Worm (Caenorhabditis elegans) whole organism, mixed stage, embryonic: ENCODE results near the gene ZK418.13.

ENCODE experiments used
- M03D4.4 ChIP-seq: sonication (generic microtip); optimal IDR thresholded peaks from 2 replicates; lab custom pipeline; 2017; ENCODE audit warnings: mild to moderate bottlenecking, missing genetic modification characterization, missing compliant biosample characterization
- bed-3 ChIP-seq: fragments of 200-800 bp; sonication (Bioruptor generic); optimal IDR thresholded peaks from 3 replicates; lab custom pipeline; 2018; ENCODE audit warnings: mild to moderate bottlenecking, missing genetic modification characterization, moderate library complexity, missing compliant biosample characterization
- blmp-1 ChIP-seq: fragments of 150-350 bp; optimal IDR thresholded peaks from 2 replicates; lab custom pipeline; 2014; ENCODE audit warnings: missing biosample characterization, missing genetic modification characterization
- ceh-39 ChIP-seq: fragments of 150-350 bp; optimal IDR thresholded peaks from 2 replicates; lab custom pipeline; 2014; ENCODE audit warnings: missing biosample characterization, missing genetic modification characterization
- ceh-43 ChIP-seq: fragments of 200-800 bp; sonication (Bioruptor generic); optimal IDR thresholded peaks from 2 replicates; lab custom pipeline; 2018; ENCODE audit warnings: mild to moderate bottlenecking, missing genetic modification characterization, moderate library complexity, missing compliant biosample characterization
- ceh-83 ChIP-seq: fragments of 200-800 bp; sonication (Bioruptor generic); optimal IDR thresholded peaks from 2 replicates; lab custom pipeline; 2018; ENCODE audit warnings: mild to moderate bottlenecking, missing genetic modification characterization, missing compliant biosample characterization
- ces-1 ChIP-seq: fragments of 150-350 bp; optimal IDR thresholded peaks from 2 replicates; lab custom pipeline; 2014; ENCODE audit warnings: missing biosample characterization, missing genetic modification reagents, missing genetic modification characterization
- cnd-1 ChIP-seq: fragments of 200-800 bp; sonication (Bioruptor generic); optimal IDR thresholded peaks from 2 replicates; lab custom pipeline; 2018; ENCODE audit warnings: mild to moderate bottlenecking, missing genetic modification characterization, missing compliant biosample characterization
- drap-1 ChIP-seq: fragments of 200-800 bp; sonication (Bioruptor generic); optimal IDR thresholded peaks from 3 replicates; lab custom pipeline; 2018; ENCODE audit warnings: mild to moderate bottlenecking, missing genetic modification characterization, missing compliant biosample characterization
- elt-1 ChIP-seq: sonication (generic microtip); optimal IDR thresholded peaks from 2 replicates; lab custom pipeline; 2017; ENCODE audit warnings: missing genetic modification characterization, mild to moderate bottlenecking, missing compliant biosample characterization, antibody characterized with exemption, moderate library complexity, borderline replicate concordance; ENCODE audit not compliant: insufficient read depth
- elt-3 ChIP-seq: fragments of 150-350 bp; optimal IDR thresholded peaks from 2 replicates; lab custom pipeline; 2014; ENCODE audit warnings: missing biosample characterization, missing genetic modification characterization
- flh-1 ChIP-seq: fragments of 200-800 bp; sonication (Bioruptor generic); optimal IDR thresholded peaks from 2 replicates; lab custom pipeline; 2018; ENCODE audit warnings: mild to moderate bottlenecking, missing genetic modification characterization, moderate library complexity, missing compliant biosample characterization
- ham-2 ChIP-seq: fragments of 200-800 bp; sonication (Bioruptor generic); optimal IDR thresholded peaks from 2 replicates; lab custom pipeline; 2018; ENCODE audit warnings: mild to moderate bottlenecking, missing genetic modification characterization, missing compliant biosample characterization
- hlh-1 ChIP-seq: fragments of 150-350 bp; optimal IDR thresholded peaks from 2 replicates; lab custom pipeline; 2014; ENCODE audit warnings: missing biosample characterization, missing genetic modification reagents, missing genetic modification characterization
- lin-13 ChIP-seq: fragments of 150-350 bp; optimal IDR thresholded peaks from 2 replicates; lab custom pipeline; 2014; ENCODE audit warnings: missing biosample characterization, missing genetic modification characterization
- lin-32 ChIP-seq: fragments of 200-800 bp; sonication (Bioruptor generic); optimal IDR thresholded peaks from 2 replicates; lab custom pipeline; 2018; ENCODE audit warnings: mild to moderate bottlenecking, missing genetic modification characterization, missing compliant biosample characterization
- lsy-2 ChIP-seq: fragments of 150-350 bp; optimal IDR thresholded peaks from 2 replicates; lab custom pipeline; 2014; ENCODE audit warnings: missing biosample characterization, missing genetic modification characterization
- mab-5 ChIP-seq: fragments of 150-350 bp; optimal IDR thresholded peaks from 2 replicates; lab custom pipeline; 2014; ENCODE audit warnings: missing biosample characterization, missing genetic modification characterization
- mep-1 ChIP-seq: fragments of 150-350 bp; optimal IDR thresholded peaks from 2 replicates; lab custom pipeline; 2017; ENCODE audit warnings: missing biosample characterization, missing genetic modification reagents, missing genetic modification characterization, inconsistent platforms
- mls-2 ChIP-seq: sonication (generic microtip); optimal IDR thresholded peaks from 2 replicates; lab custom pipeline; 2016; ENCODE audit warnings: mild to moderate bottlenecking, missing genetic modification characterization, moderate library complexity, missing compliant biosample characterization
- nhr-12 ChIP-seq: fragments of 150-350 bp; optimal IDR thresholded peaks from 2 replicates; lab custom pipeline; 2014; ENCODE audit warnings: missing biosample characterization, missing genetic modification characterization
- nhr-2 ChIP-seq: fragments of 150-350 bp; optimal IDR thresholded peaks from 2 replicates; lab custom pipeline; 2014; ENCODE audit warnings: missing biosample characterization, missing genetic modification characterization
- nhr-237 ChIP-seq: fragments of 150-350 bp; optimal IDR thresholded peaks from 2 replicates; lab custom pipeline; 2014; ENCODE audit warnings: missing biosample characterization, missing genetic modification characterization
- nhr-28 ChIP-seq: fragments of 150-350 bp; optimal IDR thresholded peaks from 2 replicates; lab custom pipeline; 2014; ENCODE audit warnings: missing biosample characterization, missing genetic modification characterization
- pha-4 ChIP-seq: fragments of 150-350 bp; optimal IDR thresholded peaks from 2 replicates; lab custom pipeline; 2018; ENCODE audit warnings: missing biosample characterization, missing genetic modification reagents, missing genetic modification characterization
- sem-2 ChIP-seq: fragments of 200-800 bp; sonication (Bioruptor generic); optimal IDR thresholded peaks from 2 replicates; lab custom pipeline; 2018; ENCODE audit warnings: mild to moderate bottlenecking, missing genetic modification characterization, missing compliant biosample characterization
- snpc-4 ChIP-seq: fragments of 150-350 bp; optimal IDR thresholded peaks from 2 replicates; lab custom pipeline; 2014; ENCODE audit warnings: missing biosample characterization, missing genetic modification characterization
- sptf-1 ChIP-seq: sonication (generic microtip); optimal IDR thresholded peaks from 2 replicates; lab custom pipeline; 2017; ENCODE audit warnings: mild to moderate bottlenecking, missing genetic modification characterization, moderate library complexity, missing compliant biosample characterization
- tbx-8 ChIP-seq: fragments of 200-800 bp; sonication (Bioruptor generic); optimal IDR thresholded peaks from 2 replicates; lab custom pipeline; 2018; ENCODE audit warnings: mild to moderate bottlenecking, missing genetic modification characterization, moderate library complexity, missing compliant biosample characterization
- unc-120 ChIP-seq: sonication (generic microtip); optimal IDR thresholded peaks from 2 replicates; lab custom pipeline; 2017; ENCODE audit warnings: missing genetic modification characterization, missing compliant biosample characterization; ENCODE audit not compliant: poor library complexity, severe bottlenecking
- unc-62 ChIP-seq: fragments of 150-350 bp; optimal IDR thresholded peaks from 2 replicates; lab custom pipeline; 2014; ENCODE audit warnings: missing biosample characterization, missing genetic modification reagents, missing genetic modification characterization
- zip-8 ChIP-seq: fragments of 150-350 bp; optimal IDR thresholded peaks from 2 replicates; lab custom pipeline; 2014; ENCODE audit warnings: missing biosample characterization, missing genetic modification characterization
- ztf-11 ChIP-seq: fragments of 150-350 bp; optimal IDR thresholded peaks from 2 replicates; lab custom pipeline; 2014; ENCODE audit warnings: missing biosample characterization, missing genetic modification characterization

The ZK418.13 gene

DNA sequence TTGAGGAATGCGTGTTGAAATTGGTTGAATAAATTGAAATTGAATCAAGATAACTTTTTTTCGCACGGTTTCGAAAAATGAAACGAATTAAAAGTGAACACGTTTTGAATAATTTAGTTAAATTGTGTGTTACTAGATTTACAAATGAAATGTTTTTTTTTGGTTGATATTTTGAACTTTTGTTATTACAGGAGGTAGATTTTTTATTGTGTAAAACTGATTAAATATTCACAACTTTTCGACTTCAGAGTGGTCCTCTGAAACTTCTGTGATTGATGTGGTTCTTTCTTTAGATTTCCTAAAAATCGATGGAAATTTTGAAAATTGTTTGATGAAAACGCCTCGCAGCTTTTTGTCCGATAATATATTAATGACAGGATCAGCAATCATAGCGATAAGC lies at the start of gene ZK418.13:
TSS of gene ZK418.13 (minus strand) at position 101 of the 400 bp plus-strand sequence.
- TF ChIP-seq pha-4 (tag; lab: Kevin White, UChicago) (no peak), bed-3 (no peak), elt-3 (tag; lab: Kevin White, UChicago) (no peak), cnd-1 (tag; lab: Kevin White, UChicago) (no peak), ces-1 (no peak), unc-120 (tag; lab: Kevin White, UChicago) (no peak), nhr-237 (tag; lab: Kevin White, UChicago) (no peak), lsy-2 (tag; lab: Kevin White, UChicago) (no peak), zip-8 (no peak), ztf-11 (tag; lab: Kevin White, UChicago) (no peak), hlh-1 (tag; lab: Kevin White, UChicago) (no peak), nhr-2 (no peak), flh-1 (GFP tag; lab: Kevin White, UChicago) (no peak)

DNA sequence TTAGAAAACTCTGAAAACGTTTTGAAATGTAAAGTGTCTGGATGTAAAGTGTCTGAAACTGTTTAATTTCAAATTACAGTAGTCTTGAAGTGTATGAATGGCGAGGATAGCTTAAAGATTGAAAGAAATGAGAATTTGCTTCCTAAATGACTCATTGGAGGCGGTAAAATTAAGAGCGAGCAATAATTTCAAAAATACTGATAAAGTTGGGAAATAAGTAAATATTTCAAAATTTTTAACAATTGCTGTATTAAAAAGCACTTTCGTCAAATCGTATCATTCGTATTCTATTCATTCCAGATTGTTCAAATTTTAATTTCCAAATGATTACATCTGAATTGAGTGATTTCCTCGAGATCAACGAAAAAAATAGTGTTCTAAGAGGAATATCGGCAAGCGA lies 48.1 kb upstream of the ZK418.13 start, which contains the start of gene B0280.2:
TSS of gene B0280.2 (plus strand) at position 301 of the 400 bp plus-strand sequence.
- TF ChIP-seq ham-2 (GFP tag; lab: Kevin White, UChicago) = no peak

DNA sequence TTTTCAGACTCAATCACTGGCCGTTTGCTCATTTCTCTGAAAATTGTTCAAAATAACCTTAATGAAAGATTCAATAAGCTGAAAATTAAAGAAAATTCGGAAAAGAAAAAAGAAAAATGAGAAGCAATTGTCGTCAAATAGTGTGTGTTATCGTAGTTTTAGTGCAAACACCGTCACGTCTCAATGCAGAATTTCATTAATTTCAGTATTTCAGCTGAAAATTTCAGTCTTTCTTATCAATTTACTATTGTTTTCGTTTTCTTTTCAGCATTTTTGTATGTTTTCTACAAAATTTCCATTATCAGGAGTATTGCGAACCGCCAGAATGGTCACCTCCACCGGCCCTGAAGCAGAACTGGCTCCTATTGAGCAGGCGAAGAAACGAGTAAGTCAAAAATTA lies 46.6 kb upstream of the ZK418.13 start, which contains the start of the genes B0280.9 and rpia-1:
TSS of gene B0280.9 (minus strand) at position 36 of the 400 bp plus-strand sequence.
TSS of gene rpia-1 (plus strand) at position 269 of the 400 bp plus-strand sequence.
- TF ChIP-seq flh-1 (GFP tag; lab: Kevin White, UChicago) (no peak), ceh-39 (tag; lab: Kevin White, UChicago) (no peak), ztf-11 (tag; lab: Kevin White, UChicago) (no peak), lsy-2 (tag; lab: Kevin White, UChicago) (peak; percentile 92), ces-1 (peak; percentile 47), ceh-43 (GFP tag; lab: Kevin White, UChicago) (no peak)

DNA sequence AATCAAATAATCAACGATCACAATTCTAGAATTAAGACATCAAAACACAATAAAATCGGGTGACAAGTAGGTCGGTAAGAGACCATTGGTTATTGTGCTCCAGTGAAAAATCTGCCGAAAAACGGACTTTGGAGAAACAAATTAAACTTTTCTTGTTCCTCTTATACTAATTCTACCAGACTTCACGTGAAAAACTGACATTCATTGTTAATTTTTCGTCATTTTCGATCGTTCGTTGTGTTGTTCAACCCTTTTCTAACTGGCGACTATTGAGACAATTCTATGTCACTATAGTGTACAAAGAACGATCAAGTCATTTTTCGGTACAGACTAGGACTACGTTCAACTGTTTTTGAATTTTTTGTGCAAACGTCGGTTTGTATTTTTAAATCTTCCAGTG lies 44.2 kb upstream of the ZK418.13 start:
- no peak for TF ChIP-seq sptf-1
- no peak for TF ChIP-seq flh-1 (GFP tag; lab: Kevin White, UChicago)
- TF ChIP-seq ham-2 (GFP tag; lab: Kevin White, UChicago) = no peak
- no peak for TF ChIP-seq unc-120 (tag; lab: Kevin White, UChicago)
- TF ChIP-seq nhr-12 (tag; lab: Kevin White, UChicago) = no peak
- TF ChIP-seq nhr-237 (tag; lab: Kevin White, UChicago) = no peak
- no peak for TF ChIP-seq lin-32 (GFP tag; lab: Kevin White, UChicago)
- no peak for TF ChIP-seq zip-8
- no peak for TF ChIP-seq ceh-83 (GFP tag; lab: Kevin White, UChicago)
- TF ChIP-seq blmp-1 (tag; lab: Kevin White, UChicago) = no peak

DNA sequence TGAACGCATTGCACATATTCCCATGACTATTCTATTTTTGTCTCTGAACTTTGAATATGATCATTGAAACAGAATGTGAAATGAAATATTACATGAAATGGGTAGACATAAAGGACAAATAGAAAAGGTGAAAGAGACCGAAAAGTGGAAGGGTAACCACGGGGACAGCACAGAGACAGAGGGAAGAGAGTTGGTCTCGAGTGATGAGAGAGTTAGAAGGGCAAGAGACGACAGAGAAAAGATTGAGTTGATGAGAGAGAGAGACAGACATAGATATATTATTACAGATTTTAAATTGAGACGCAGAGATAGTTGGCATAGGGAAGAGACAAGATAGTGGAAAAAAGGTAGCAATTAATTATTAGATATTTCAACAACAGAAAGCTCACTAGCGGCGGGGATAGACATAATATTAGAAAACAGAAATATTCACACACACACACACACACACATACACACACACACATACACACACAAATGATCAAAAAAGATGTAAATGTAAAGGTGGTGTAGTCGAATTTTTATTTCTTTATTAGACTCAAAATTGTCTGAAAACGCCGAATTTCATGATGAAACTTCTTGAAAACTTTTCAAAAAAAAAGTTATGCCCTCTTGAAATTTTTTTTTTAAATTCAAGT lies 40.4 kb upstream of the ZK418.13 start:
- peak; percentile 45 for TF ChIP-seq pha-4 (tag; lab: Kevin White, UChicago)
- peak; percentile 25 for TF ChIP-seq nhr-237 (tag; lab: Kevin White, UChicago)
- no peak for TF ChIP-seq bed-3
- no peak for TF ChIP-seq ceh-43 (GFP tag; lab: Kevin White, UChicago)
- TF ChIP-seq ces-1 = peak; percentile 42
- TF ChIP-seq snpc-4 (tag; lab: Kevin White, UChicago) = no peak
- no peak for TF ChIP-seq elt-1 (tag; lab: Kevin White, UChicago)
- TF ChIP-seq mep-1 (tag; lab: Kevin White, UChicago) = no peak
- TF ChIP-seq unc-62 (GFP tag; lab: Kevin White, UChicago) = peak; percentile 70
- no peak for TF ChIP-seq flh-1 (GFP tag; lab: Kevin White, UChicago)
- no peak for TF ChIP-seq lin-13 (tag; lab: Kevin White, UChicago)
- TF ChIP-seq zip-8 = no peak
- no peak for TF ChIP-seq M03D4.4 (tag; lab: Kevin White, UChicago)
- TF ChIP-seq cnd-1 (tag; lab: Kevin White, UChicago) = no peak
- TF ChIP-seq lsy-2 (tag; lab: Kevin White, UChicago) = peak; percentile 25
- no peak for TF ChIP-seq nhr-28 (tag; lab: Kevin White, UChicago)
- TF ChIP-seq drap-1 (GFP tag; lab: Kevin White, UChicago) = no peak
- TF ChIP-seq ceh-83 (GFP tag; lab: Kevin White, UChicago) = no peak
- no peak for TF ChIP-seq ztf-11 (tag; lab: Kevin White, UChicago)
- TF ChIP-seq sem-2 (GFP tag; lab: Kevin White, UChicago) = no peak
- no peak for TF ChIP-seq mab-5 (tag; lab: Kevin White, UChicago)
- TF ChIP-seq tbx-8 (GFP tag; lab: Kevin White, UChicago) = no peak
- TF ChIP-seq mls-2 (tag; lab: Kevin White, UChicago) = no peak
- TF ChIP-seq unc-120 (tag; lab: Kevin White, UChicago) = peak; percentile 48
- TF ChIP-seq, all 35 proteins: peak for 6
